Fruit fly (Drosophila melanogaster): ENCODE results near the gene CG7341.

Gene CG7341

dm6 chr3L:18102161-18102565 is 10.6 kb upstream of the CG7341 start:
- TF ChIP-seq Dll (optimal IDR thresholded peaks at IDR 0.05) = no peak
- no peak for TF ChIP-seq psq (optimal IDR thresholded peaks at IDR 0.05)
- TF ChIP-seq pan (optimal IDR thresholded peaks at IDR 0.05) = no peak
- no peak for TF ChIP-seq CG8478 (optimal IDR thresholded peaks at IDR 0.05)

dm6 chr3L:18105343-18106020 is 7.3 kb upstream of the CG7341 start:
- no peak for TF ChIP-seq Dll (optimal IDR thresholded peaks at IDR 0.05)
- no peak for TF ChIP-seq pan (optimal IDR thresholded peaks at IDR 0.05)
- TF ChIP-seq EcR (GFP tag; optimal IDR thresholded peaks at IDR 0.05) = no peak
- no peak for TF ChIP-seq psq (optimal IDR thresholded peaks at IDR 0.05)
- no peak for TF ChIP-seq usp (GFP tag; optimal IDR thresholded peaks at IDR 0.05)
- TF ChIP-seq CG8478 (optimal IDR thresholded peaks at IDR 0.05) = no peak

DNA sequence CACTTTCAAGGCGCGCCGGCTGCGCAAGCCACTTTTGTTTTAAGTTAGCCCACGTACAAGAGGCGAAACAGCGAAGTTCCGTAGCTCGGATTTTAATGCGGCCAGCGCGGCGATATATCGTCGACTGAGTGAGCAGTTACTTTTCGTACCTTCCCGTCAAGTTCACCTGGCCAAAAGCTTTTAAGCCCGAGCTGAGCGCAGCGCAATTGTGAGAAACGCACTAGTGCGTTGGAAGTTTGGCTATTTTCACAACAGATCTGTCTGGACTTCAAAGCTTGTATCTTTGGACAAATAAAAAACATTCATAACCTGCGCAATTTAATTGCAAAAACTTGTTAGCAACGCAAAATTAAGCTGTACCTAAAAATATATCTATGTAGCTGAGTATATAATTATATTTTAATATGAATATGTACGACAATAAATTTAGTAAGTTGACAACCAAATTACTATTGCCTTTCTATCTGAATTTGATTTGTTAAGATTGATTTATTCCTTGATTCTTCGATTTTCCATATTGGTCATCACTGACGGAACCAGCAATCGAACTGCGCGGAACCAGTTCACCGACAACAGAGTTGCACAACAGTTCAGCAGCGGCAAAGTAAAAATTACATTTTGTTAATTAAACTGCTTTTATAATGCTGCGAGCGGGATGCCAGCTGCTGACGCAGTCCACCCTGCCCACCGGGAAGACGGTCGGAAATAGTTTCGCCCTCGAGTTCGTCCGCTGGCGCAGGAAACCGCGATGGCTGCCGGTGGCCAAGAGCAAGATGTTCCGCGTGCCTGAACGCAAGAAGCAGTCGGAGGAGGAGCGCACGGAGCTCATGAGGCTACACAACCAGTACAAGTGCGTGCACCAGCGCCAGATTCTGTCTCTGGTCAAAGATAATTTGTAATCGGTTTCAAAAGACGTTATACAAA is 6.5 kb upstream of the CG7341 start, which contains the start of the genes CG13698 and mRpS26:
CG13698 (minus strand) TSS at position 129 of the 924 bp plus-strand sequence.
mRpS26 (plus strand) TSS at position 559 of the 924 bp plus-strand sequence.
- TF ChIP-seq Dll (optimal IDR thresholded peaks at IDR 0.05) (no peak), EcR (GFP tag; optimal IDR thresholded peaks at IDR 0.05) (no peak), psq (optimal IDR thresholded peaks at IDR 0.05) (no peak), pan (optimal IDR thresholded peaks at IDR 0.05) (no peak), usp (GFP tag; optimal IDR thresholded peaks at IDR 0.05) (no peak), CG8478 (optimal IDR thresholded peaks at IDR 0.05) (no peak)

DNA sequence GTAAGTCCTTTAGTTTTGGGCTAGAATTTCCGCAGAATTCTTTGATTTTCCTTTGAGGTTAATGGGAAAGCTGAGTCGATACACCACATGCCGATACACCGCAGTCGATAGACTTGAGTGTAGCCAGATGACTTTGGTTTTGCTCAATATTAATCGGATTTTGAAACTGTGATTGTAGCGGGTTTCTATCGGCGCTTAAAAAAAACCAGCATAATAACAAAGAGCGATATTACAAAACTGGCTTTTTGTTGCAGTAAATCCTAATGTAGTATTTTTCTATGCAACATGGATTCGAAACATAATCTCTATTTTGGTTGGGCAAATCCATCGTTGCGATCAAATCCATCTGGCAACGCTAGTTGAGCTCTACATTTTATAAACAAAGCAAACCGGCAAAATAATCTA is 3.3 kb upstream of the CG7341 start, which contains the start of the genes Polr3D and mus304:
Polr3D (minus strand) TSS at position 116 of the 405 bp plus-strand sequence.
mus304 (plus strand) TSS at position 356 of the 405 bp plus-strand sequence.
- TF ChIP-seq Dll (optimal IDR thresholded peaks at IDR 0.05) (no peak), psq (optimal IDR thresholded peaks at IDR 0.05) (no peak), CG8478 (optimal IDR thresholded peaks at IDR 0.05) (no peak), usp (GFP tag; optimal IDR thresholded peaks at IDR 0.05) (no peak), pan (optimal IDR thresholded peaks at IDR 0.05) (no peak), EcR (GFP tag; optimal IDR thresholded peaks at IDR 0.05) (no peak)

dm6 chr3L:18114038-18114926 is 1.5 kb downstream of the CG7341 start:
- no peak for TF ChIP-seq Dll (optimal IDR thresholded peaks at IDR 0.05)

DNA sequence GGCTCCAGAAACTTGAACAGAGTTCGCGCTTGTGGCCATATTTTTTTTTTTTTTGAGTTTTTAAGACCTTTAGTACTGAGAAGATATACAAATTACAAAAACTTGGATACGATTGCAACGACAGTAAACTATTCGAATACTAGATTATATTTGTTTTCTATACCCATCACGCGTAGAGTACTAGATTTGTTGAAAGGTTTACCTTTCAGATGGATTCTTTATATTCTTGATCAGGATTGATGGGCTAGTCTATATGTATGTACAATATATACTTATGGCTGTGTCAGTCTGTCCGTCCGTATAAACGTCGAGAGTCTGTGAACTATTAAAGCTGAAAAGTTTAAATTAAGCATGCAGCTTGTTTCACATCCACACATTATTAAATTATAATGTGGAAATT is 9.1 kb downstream of the CG7341 start, which contains the start of gene CG42853:
CG42853 (minus strand) TSS at position 101 of the 400 bp plus-strand sequence.
- TF ChIP-seq EcR (GFP tag; optimal IDR thresholded peaks at IDR 0.05) (no peak), Dll (optimal IDR thresholded peaks at IDR 0.05) (no peak), CG8478 (optimal IDR thresholded peaks at IDR 0.05) (no peak), pan (optimal IDR thresholded peaks at IDR 0.05) (no peak), psq (optimal IDR thresholded peaks at IDR 0.05) (no peak), usp (GFP tag; optimal IDR thresholded peaks at IDR 0.05) (no peak)

DNA sequence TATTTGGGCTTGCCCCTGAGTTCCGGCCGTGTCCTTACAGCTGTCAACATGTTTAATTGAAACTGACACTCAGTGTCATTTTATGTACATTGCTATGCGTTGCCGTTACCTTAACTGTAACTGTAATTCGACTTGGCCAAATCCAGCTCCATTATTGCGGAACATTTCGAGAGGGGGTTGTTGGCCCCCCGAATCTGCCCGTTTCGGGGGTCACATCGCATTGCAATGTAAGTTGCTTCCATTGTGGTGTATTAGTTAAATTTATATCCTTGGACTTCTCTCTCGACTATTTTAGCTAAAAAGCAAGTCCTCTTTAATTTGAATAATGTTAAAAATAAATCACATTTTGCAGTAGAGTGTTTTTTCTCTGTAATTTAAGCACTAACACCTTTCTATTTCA is 11.4 kb downstream of the CG7341 start:
- TF ChIP-seq usp (GFP tag; optimal IDR thresholded peaks at IDR 0.05) = no peak
- no peak for TF ChIP-seq pan (optimal IDR thresholded peaks at IDR 0.05)
- no peak for TF ChIP-seq EcR (GFP tag; optimal IDR thresholded peaks at IDR 0.05)
- TF ChIP-seq CG8478 (optimal IDR thresholded peaks at IDR 0.05) = no peak
- TF ChIP-seq psq (optimal IDR thresholded peaks at IDR 0.05) = no peak
- TF ChIP-seq Dll (optimal IDR thresholded peaks at IDR 0.05) = no peak

DNA sequence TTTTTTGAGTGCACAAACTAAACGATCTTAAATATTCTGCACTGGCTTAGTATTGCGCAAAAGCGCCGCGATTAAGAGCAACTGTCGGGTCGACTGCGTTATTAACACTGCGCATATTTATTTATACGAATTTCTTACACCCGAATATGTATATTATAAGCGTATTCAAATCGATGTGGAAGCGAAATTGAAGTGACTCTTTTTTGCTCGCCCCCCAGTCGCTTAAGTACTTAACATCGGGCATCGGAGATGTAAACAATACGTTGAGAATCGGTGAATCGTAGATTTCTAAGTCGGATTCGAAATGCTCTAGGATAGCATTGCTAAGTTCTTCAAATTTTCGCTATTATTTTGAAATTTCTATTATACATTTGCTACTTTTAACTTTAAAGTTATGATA is 19.8 kb downstream of the CG7341 start, which contains the start of gene Cyp312a1:
Cyp312a1 (minus strand) TSS at position 101 of the 400 bp plus-strand sequence.
- TF ChIP-seq Dll (optimal IDR thresholded peaks at IDR 0.05) (no peak), pan (optimal IDR thresholded peaks at IDR 0.05) (no peak), psq (optimal IDR thresholded peaks at IDR 0.05) (no peak), usp (GFP tag; optimal IDR thresholded peaks at IDR 0.05) (no peak), CG8478 (optimal IDR thresholded peaks at IDR 0.05) (no peak), EcR (GFP tag; optimal IDR thresholded peaks at IDR 0.05) (no peak)

- TF ChIP-seq pan (optimal IDR thresholded peaks at IDR 0.05) (no peak), Dll (optimal IDR thresholded peaks at IDR 0.05) (no peak), psq (optimal IDR thresholded peaks at IDR 0.05) (no peak), usp (GFP tag; optimal IDR thresholded peaks at IDR 0.05) (no peak), CG8478 (optimal IDR thresholded peaks at IDR 0.05) (no peak), EcR (GFP tag; optimal IDR thresholded peaks at IDR 0.05) (no peak)
Measured at dm6 chr3L:18137197-18137596, 24.4 kb downstream of the CG7341 start.

dm6 chr3L:18138280-18138679 is 25.5 kb downstream of the CG7341 start:
- TF ChIP-seq psq (optimal IDR thresholded peaks at IDR 0.05) (no peak), CG8478 (optimal IDR thresholded peaks at IDR 0.05) (no peak), EcR (GFP tag; optimal IDR thresholded peaks at IDR 0.05) (no peak), usp (GFP tag; optimal IDR thresholded peaks at IDR 0.05) (no peak), pan (optimal IDR thresholded peaks at IDR 0.05) (no peak), Dll (optimal IDR thresholded peaks at IDR 0.05) (no peak)

dm6 chr3L:18139184-18139629 is 26.4 kb downstream of the CG7341 start, which contains the start of gene geko:
Gene geko (plus strand): TSS chr3L:18139402.
- TF ChIP-seq psq (optimal IDR thresholded peaks at IDR 0.05) (no peak), EcR (GFP tag; optimal IDR thresholded peaks at IDR 0.05) (peak in 1 of 2 experiments; percentile 56), pan (optimal IDR thresholded peaks at IDR 0.05) (no peak)

All from whole organism.